Worm (Caenorhabditis elegans): ENCODE data around the gene npr-8.

- TF ChIP-seq nhr-12 (tag; optimal IDR thresholded peaks at IDR 0.05) (no peak), sma-3 (GFP tag; optimal IDR thresholded peaks at IDR 0.05) (no peak), alr-1 (tag; optimal IDR thresholded peaks at IDR 0.05) (no peak), nhr-11 (tag; optimal IDR thresholded peaks at IDR 0.05) (no peak)
These were observed at the start of gene npr-8 for ce11 chrX:7376941-7377340.

All from whole organism, L2 larva.